Worm (Caenorhabditis elegans) whole organism, L1 larva: ENCODE data around the gene Y68A4A.13.

Experiments
- C16A3.4 ChIP-seq: fragments of 150-350 bp; optimal IDR thresholded peaks from 2 replicates; lab custom pipeline; 2014; ENCODE audit warnings: missing biosample characterization, missing genetic modification characterization
- ama-1 ChIP-seq: fragments of 150-350 bp; optimal IDR thresholded peaks from 2 replicates; lab custom pipeline; 2014
- ceh-82 ChIP-seq, 3 experiments: fragments of 150-350 bp in 1 of 3; sonication (generic microtip) in 2 of 3; optimal IDR thresholded peaks; 2 replicates each; lab custom pipeline; 2014 to 2017; ENCODE audit warnings: missing biosample characterization in 3 of 3, missing genetic modification characterization in 3 of 3
- fkh-10 ChIP-seq: sonication (generic microtip); optimal IDR thresholded peaks from 2 replicates; lab custom pipeline; 2017; ENCODE audit warnings: missing biosample characterization, missing genetic modification reagents, missing genetic modification characterization
- fkh-4 ChIP-seq: sonication (generic microtip); optimal IDR thresholded peaks from 2 replicates; lab custom pipeline; 2016; ENCODE audit warnings: missing compliant biosample characterization, missing genetic modification characterization, borderline replicate concordance
- lin-15B ChIP-seq: fragments of 150-350 bp; sonication (generic microtip); optimal IDR thresholded peaks from 3 replicates; lab custom pipeline; 2014; ENCODE audit warnings: missing biosample characterization, missing genetic modification characterization
- mdl-1 ChIP-seq, 2 experiments: fragments of 150-350 bp; optimal IDR thresholded peaks; 2 replicates each; lab custom pipeline; 2014 to 2017; ENCODE audit warnings: missing biosample characterization in 2 of 2, missing genetic modification characterization in 2 of 2, inconsistent platforms in 1 of 2
- nhr-76 ChIP-seq: sonication (generic microtip); optimal IDR thresholded peaks from 2 replicates; lab custom pipeline; 2017; ENCODE audit warnings: missing biosample characterization, missing genetic modification characterization
- nhr-85 ChIP-seq: sonication (generic microtip); peaks from one replicate; lab custom pipeline; 2016; ENCODE audit warnings: missing genetic modification characterization, inconsistent platforms, missing compliant biosample characterization
- sptf-1 ChIP-seq: fragments of 150-350 bp; optimal IDR thresholded peaks from 2 replicates; lab custom pipeline; 2014; ENCODE audit warnings: missing biosample characterization, missing genetic modification characterization
- unc-130 ChIP-seq: fragments of 150-350 bp; optimal IDR thresholded peaks from 2 replicates; lab custom pipeline; 2017; ENCODE audit warnings: missing biosample characterization, missing genetic modification characterization, inconsistent platforms
- unc-62 ChIP-seq: fragments of 150-350 bp; optimal IDR thresholded peaks from 2 replicates; lab custom pipeline; 2014; ENCODE audit warnings: missing biosample characterization, missing genetic modification reagents, missing genetic modification characterization

- TF ChIP-seq mdl-1 (tag; optimal IDR thresholded peaks at IDR 0.05; lab: Kevin White, UChicago) (no peak), unc-130 (no peak), C16A3.4 (tag; lab: Kevin White, UChicago) (no peak), unc-62 (GFP tag; lab: Kevin White, UChicago) (no peak), fkh-4 (tag; lab: Kevin White, UChicago) (no peak), nhr-76 (no peak), ceh-82 (tag; optimal IDR thresholded peaks at IDR 0.05; lab: Kevin White, UChicago) (no peak), sptf-1 (tag; lab: Kevin White, UChicago) (no peak), ama-1 (lab: Kevin White, UChicago) (no peak), lin-15B (tag; lab: Kevin White, UChicago) (no peak), nhr-85 (tag; lab: Kevin White, UChicago) (no peak), fkh-10 (GFP tag; lab: Kevin White, UChicago) (no peak)
Observed at ce11 chrV:17232403-17232802, 24.5 kb upstream of the Y68A4A.13 start.
